Worm (Caenorhabditis elegans) whole organism, young adult: Measurements from ENCODE around the gene nas-6.

ENCODE experiments used
- B0019.2 ChIP-seq: fragments of 200-800 bp; sonication (Bioruptor generic); conservative IDR thresholded peaks from 2 replicates; pipeline ENCODE4 v1.3.6; 2022; ENCODE audit warnings: missing genetic modification reagents, missing genetic modification characterization, missing compliant biosample characterization
- C06A6.2 ChIP-seq: fragments of 200-800 bp; sonication (Bioruptor generic); conservative IDR thresholded peaks from 2 replicates; pipeline ENCODE4 v1.3.6; 2022; ENCODE audit warnings: missing genetic modification characterization, missing compliant biosample characterization
- F10E7.11 ChIP-seq: sonication (generic microtip); optimal IDR thresholded peaks from 2 replicates; lab custom pipeline; 2017; ENCODE audit warnings: mild to moderate bottlenecking, missing genetic modification characterization, moderate library complexity, missing compliant biosample characterization
- Y53F4B.3 ChIP-seq: fragments of 200-800 bp; sonication (Bioruptor generic); IDR thresholded peaks from 2 replicates; pipeline ENCODE4 v1.3.6; 2022; ENCODE audit warnings: missing genetic modification reagents, missing genetic modification characterization, missing compliant biosample characterization
- Y56A3A.18 ChIP-seq: fragments of 200-800 bp; sonication (Bioruptor generic); IDR thresholded peaks from 2 replicates; pipeline ENCODE4 v1.3.6; 2022; ENCODE audit warnings: missing genetic modification reagents, missing genetic modification characterization, missing compliant biosample characterization
- athp-1 ChIP-seq: sonication (generic microtip); optimal IDR thresholded peaks from 2 replicates; lab custom pipeline; 2017; ENCODE audit warnings: mild to moderate bottlenecking, missing genetic modification characterization, missing compliant biosample characterization
- attf-3 ChIP-seq: fragments of 200-800 bp; sonication (Bioruptor generic); conservative IDR thresholded peaks from 2 replicates; pipeline ENCODE4 v1.3.6; 2022; ENCODE audit warnings: missing genetic modification reagents, missing genetic modification characterization, missing compliant biosample characterization
- cebp-1 ChIP-seq, 2 experiments: fragments of 200-800 bp in 1 of 2; sonication (Bioruptor generic) in 1 of 2; sonication (generic microtip) in 1 of 2; IDR thresholded peaks in 1 of 2; optimal IDR thresholded peaks in 1 of 2; 2 replicates each; pipeline versions ENCODE4 v1.3.6 to Lab custom; 2017 to 2022; ENCODE audit warnings: missing compliant biosample characterization in 2 of 2, missing genetic modification characterization in 2 of 2, mild to moderate bottlenecking in 1 of 2, missing genetic modification reagents in 1 of 2, moderate library complexity in 1 of 2
- cebp-2 ChIP-seq: fragments of 200-800 bp; sonication (Bioruptor generic); IDR thresholded peaks from 2 replicates; pipeline ENCODE4 v1.3.6; 2022; ENCODE audit warnings: missing genetic modification characterization, missing compliant biosample characterization
- ceh-27 ChIP-seq: fragments of 200-800 bp; sonication (Bioruptor generic); optimal IDR thresholded peaks from 2 replicates; lab custom pipeline; 2018; ENCODE audit warnings: mild to moderate bottlenecking, missing genetic modification characterization, moderate library complexity, missing compliant biosample characterization
- egl-18 ChIP-seq: fragments of 200-800 bp; sonication (Bioruptor generic); IDR thresholded peaks from 2 replicates; pipeline ENCODE4 v1.3.6; 2022; ENCODE audit warnings: missing genetic modification reagents, missing genetic modification characterization, missing compliant biosample characterization
- egl-44 ChIP-seq: fragments of 200-800 bp; sonication (Bioruptor generic); IDR thresholded peaks from 2 replicates; pipeline ENCODE4 v1.3.6; 2022; ENCODE audit warnings: missing genetic modification reagents, missing genetic modification characterization, missing compliant biosample characterization
- egrh-3 ChIP-seq: fragments of 200-800 bp; sonication (Bioruptor generic); IDR thresholded peaks from 2 replicates; pipeline ENCODE4 v1.3.6; 2022; ENCODE audit warnings: missing genetic modification reagents, missing genetic modification characterization, missing compliant biosample characterization
- ets-4 ChIP-seq: fragments of 200-800 bp; sonication (Bioruptor generic); optimal IDR thresholded peaks from 2 replicates; lab custom pipeline; 2018; ENCODE audit warnings: mild to moderate bottlenecking, missing genetic modification characterization, missing compliant biosample characterization
- fkh-3 ChIP-seq: sonication (generic microtip); optimal IDR thresholded peaks from 2 replicates; lab custom pipeline; 2016; ENCODE audit warnings: mild to moderate bottlenecking, missing genetic modification characterization, missing compliant biosample characterization
- hrde-1 ChIP-seq: sonication (generic microtip); optimal IDR thresholded peaks from 2 replicates; lab custom pipeline; 2016; ENCODE audit warnings: missing genetic modification characterization, mild to moderate bottlenecking, missing compliant biosample characterization, moderate library complexity, missing genotype, missing genetic modification reagents, borderline replicate concordance
- hsf-1 ChIP-seq: fragments of 200-800 bp; sonication (Bioruptor generic); IDR thresholded peaks from 2 replicates; pipeline ENCODE4 v1.3.6; 2022; ENCODE audit warnings: missing genetic modification reagents, missing genetic modification characterization, missing compliant biosample characterization
- lag-1 ChIP-seq: fragments of 200-800 bp; sonication (Bioruptor generic); IDR thresholded peaks from 2 replicates; pipeline ENCODE4 v1.3.6; 2022; ENCODE audit warnings: missing genetic modification reagents, missing genetic modification characterization, missing compliant biosample characterization
- lin-26 ChIP-seq: fragments of 200-800 bp; sonication (Bioruptor generic); IDR thresholded peaks from 2 replicates; pipeline ENCODE4 v1.3.6; 2022; ENCODE audit warnings: missing genetic modification reagents, missing genetic modification characterization, missing compliant biosample characterization
- lsl-1 ChIP-seq: fragments of 200-800 bp; sonication (Bioruptor generic); optimal IDR thresholded peaks from 2 replicates; lab custom pipeline; 2018; ENCODE audit warnings: mild to moderate bottlenecking, missing genetic modification characterization, moderate library complexity, missing compliant biosample characterization
- lsy-27 ChIP-seq: sonication (generic microtip); optimal IDR thresholded peaks from 2 replicates; lab custom pipeline; 2017; ENCODE audit warnings: missing genetic modification characterization, mild to moderate bottlenecking, missing compliant biosample characterization, antibody characterized with exemption, missing genotype, borderline replicate concordance; ENCODE audit not compliant: insufficient read depth
- madf-3 ChIP-seq: fragments of 200-800 bp; sonication (Bioruptor generic); IDR thresholded peaks from 2 replicates; pipeline ENCODE4 v1.3.6; 2022; ENCODE audit warnings: missing genetic modification reagents, missing genetic modification characterization, missing compliant biosample characterization
- nfya-2 ChIP-seq: fragments of 200-800 bp; sonication (Bioruptor generic); IDR thresholded peaks from 2 replicates; pipeline ENCODE4 v1.3.6; 2022; ENCODE audit warnings: missing genetic modification reagents, missing genetic modification characterization, missing compliant biosample characterization
- rec-8 ChIP-seq, 2 experiments: sonication (generic microtip); optimal IDR thresholded peaks; 2 replicates each; lab custom pipeline; 2016; ENCODE audit warnings: mild to moderate bottlenecking in 2 of 2, missing genetic modification characterization in 2 of 2, missing genetic modification reagents in 2 of 2, missing genotype in 2 of 2, missing biosample characterization in 1 of 2, missing compliant biosample characterization in 1 of 2, moderate library complexity in 1 of 2
- snpc-1.1 ChIP-seq: sonication (generic microtip); optimal IDR thresholded peaks from 2 replicates; lab custom pipeline; 2017; ENCODE audit warnings: missing genetic modification characterization, mild to moderate bottlenecking, missing compliant biosample characterization, antibody characterized with exemption, moderate library complexity, missing genotype, missing genetic modification reagents; ENCODE audit not compliant: insufficient read depth
- snpc-1.3 ChIP-seq: sonication (generic microtip); optimal IDR thresholded peaks from 2 replicates; lab custom pipeline; 2017; ENCODE audit warnings: missing genetic modification characterization, mild to moderate bottlenecking, missing compliant biosample characterization, antibody characterized with exemption, moderate library complexity, missing genotype, missing genetic modification reagents; ENCODE audit not compliant: insufficient read depth
- tbx-9 ChIP-seq: sonication (generic microtip); optimal IDR thresholded peaks from 2 replicates; lab custom pipeline; 2016; ENCODE audit warnings: borderline replicate concordance, missing genetic modification characterization, inconsistent platforms, missing compliant biosample characterization
- tlf-1 ChIP-seq: fragments of 200-800 bp; sonication (Bioruptor generic); optimal IDR thresholded peaks from 2 replicates; lab custom pipeline; 2018; ENCODE audit warnings: mild to moderate bottlenecking, missing genetic modification characterization, missing compliant biosample characterization
- unc-130 ChIP-seq: sonication (generic microtip); optimal IDR thresholded peaks from 2 replicates; lab custom pipeline; 2016; ENCODE audit warnings: missing genetic modification reagents, missing genetic modification characterization, missing compliant biosample characterization
- zfh-2 ChIP-seq: fragments of 200-800 bp; sonication (Bioruptor generic); conservative IDR thresholded peaks from 2 replicates; pipeline ENCODE4 v1.3.6; 2022; ENCODE audit warnings: missing genetic modification reagents, missing genetic modification characterization, missing compliant biosample characterization
- zim-3 ChIP-seq: sonication (generic microtip); optimal IDR thresholded peaks from 2 replicates; lab custom pipeline; 2017; ENCODE audit warnings: mild to moderate bottlenecking, missing genetic modification characterization, moderate library complexity, missing compliant biosample characterization

The nas-6 gene

ce11 chrIV:17490679-17491078, at the start of gene nas-6:
nas-6 (minus strand) TSS chrIV:17490779.
- TF ChIP-seq attf-3 (GFP tag; lab: Robert Waterston, UW) (no peak), tbx-9 (no peak), hsf-1 (GFP tag; lab: Robert Waterston, UW) (no peak), F10E7.11 (tag; lab: Kevin White, UChicago) (no peak), zim-3 (tag; lab: Kevin White, UChicago) (no peak), lag-1 (GFP tag; lab: Robert Waterston, UW) (no peak), nfya-2 (GFP tag; lab: Robert Waterston, UW) (no peak), cebp-1 (GFP tag; IDR thresholded peaks at IDR 0.05; lab: Robert Waterston, UW) (no peak), cebp-1 (tag; optimal IDR thresholded peaks at IDR 0.05; lab: Kevin White, UChicago) (no peak), snpc-1.1 (tag; lab: Kevin White, UChicago) (no peak), C06A6.2 (no peak), athp-1 (tag; lab: Kevin White, UChicago) (no peak), fkh-3 (tag; lab: Kevin White, UChicago) (no peak), zfh-2 (GFP tag; lab: Robert Waterston, UW) (no peak)

- TF ChIP-seq Y53F4B.3 (GFP tag; lab: Robert Waterston, UW) (peak; percentile 69; the same call in 1 of the 2 replicates), egrh-3 (GFP tag; lab: Robert Waterston, UW) (peak; percentile 92)
These were observed 2.1 kb upstream of the nas-6 start for ce11 chrIV:17492712-17493111.

- no peak for TF ChIP-seq ceh-27
- no peak for TF ChIP-seq lsl-1 (GFP tag; lab: Kevin White, UChicago)
- no peak for TF ChIP-seq snpc-1.1 (tag; lab: Kevin White, UChicago)
- TF ChIP-seq Y56A3A.18 (GFP tag; lab: Robert Waterston, UW): no peak
- no peak for TF ChIP-seq lin-26 (GFP tag; lab: Robert Waterston, UW)
These were observed 7.3 kb downstream of the nas-6 start, which contains the start of gene rabr-2 for ce11 chrIV:17483230-17483629. rabr-2 (minus strand) TSS chrIV:17483330.

ce11 chrIV:17475743-17476142, 14.8 kb downstream of the nas-6 start, which contains the start of gene grl-24:
grl-24 (minus strand) TSS chrIV:17475843.
- TF ChIP-seq egrh-3 (GFP tag; lab: Robert Waterston, UW) (no peak), ets-4 (GFP tag; lab: Kevin White, UChicago) (no peak), egl-44 (GFP tag; lab: Robert Waterston, UW) (no peak), cebp-1 (GFP tag; IDR thresholded peaks at IDR 0.05; lab: Robert Waterston, UW) (no peak), cebp-1 (tag; optimal IDR thresholded peaks at IDR 0.05; lab: Kevin White, UChicago) (no peak), unc-130 (GFP tag; lab: Kevin White, UChicago) (no peak), B0019.2 (no peak), madf-3 (GFP tag; lab: Robert Waterston, UW) (no peak), cebp-2 (GFP tag; lab: Robert Waterston, UW) (no peak), lsy-27 (tag; lab: Kevin White, UChicago) (no peak), C06A6.2 (no peak), egl-18 (GFP tag; lab: Robert Waterston, UW) (no peak), rec-8 (tag; optimal IDR thresholded peaks at IDR 0.05; lab: Kevin White, UChicago) (no peak), athp-1 (tag; lab: Kevin White, UChicago) (no peak)
- TF ChIP-seq, all 124 proteins: peak for 0

ce11 chrIV:17475242-17475641, 15.3 kb downstream of the nas-6 start, which contains the start of gene F11E6.9:
F11E6.9 (minus strand) TSS chrIV:17475342.
- no peak for TF ChIP-seq lag-1 (GFP tag; lab: Robert Waterston, UW)
- no peak for TF ChIP-seq snpc-1.3
- TF ChIP-seq hrde-1 (tag; lab: Kevin White, UChicago): no peak
- no peak for TF ChIP-seq cebp-1 (GFP tag; IDR thresholded peaks at IDR 0.05; lab: Robert Waterston, UW)
- no peak for TF ChIP-seq cebp-1 (tag; optimal IDR thresholded peaks at IDR 0.05; lab: Kevin White, UChicago)
- TF ChIP-seq tlf-1: no peak
